Worm (Caenorhabditis elegans) whole organism, L1 larva: ENCODE data around the gene mma-1.
A peak's percentile ranks its signal among the peaks of the same experiment; 100 is the strongest.

Source experiments
- C16A3.4 ChIP-seq: fragments of 150-350 bp; optimal IDR thresholded peaks from 2 replicates; lab custom pipeline; 2014; ENCODE audit warnings: missing biosample characterization, missing genetic modification characterization
- aha-1 ChIP-seq: fragments of 150-350 bp; optimal IDR thresholded peaks from 2 replicates; lab custom pipeline; 2014; ENCODE audit warnings: missing biosample characterization, missing genetic modification characterization
- alr-1 ChIP-seq: fragments of 200-800 bp; sonication (Bioruptor generic); optimal IDR thresholded peaks from 2 replicates; lab custom pipeline; 2018; ENCODE audit warnings: borderline replicate concordance, mild to moderate bottlenecking, missing genetic modification characterization, missing compliant biosample characterization
- aly-2 ChIP-seq: fragments of 150-350 bp; optimal IDR thresholded peaks from 2 replicates; lab custom pipeline; 2014; ENCODE audit warnings: missing biosample characterization, missing genetic modification characterization
- blmp-1 ChIP-seq: fragments of 150-350 bp; optimal IDR thresholded peaks from 2 replicates; lab custom pipeline; 2014; ENCODE audit warnings: missing biosample characterization, missing genetic modification characterization
- ceh-82 ChIP-seq, 3 experiments: fragments of 150-350 bp in 1 of 3; sonication (generic microtip) in 2 of 3; optimal IDR thresholded peaks; 2 replicates each; lab custom pipeline; 2014 to 2017; ENCODE audit warnings: missing biosample characterization in 3 of 3, missing genetic modification characterization in 3 of 3
- ceh-88 ChIP-seq: fragments of 200-800 bp; sonication (Bioruptor generic); IDR thresholded peaks from 2 replicates; pipeline ENCODE4 v1.3.6; 2022; ENCODE audit warnings: missing genetic modification characterization, missing compliant biosample characterization
- ceh-90 ChIP-seq: sonication (generic microtip); optimal IDR thresholded peaks from 2 replicates; lab custom pipeline; 2016; ENCODE audit warnings: missing genetic modification characterization, missing compliant biosample characterization
- ces-1 ChIP-seq: fragments of 150-350 bp; optimal IDR thresholded peaks from 2 replicates; lab custom pipeline; 2014; ENCODE audit warnings: missing biosample characterization, missing genetic modification reagents, missing genetic modification characterization
- dpl-1 ChIP-seq, 3 experiments: fragments of 150-350 bp in 2 of 3; sonication (generic microtip) in 1 of 3; optimal IDR thresholded peaks; 2 replicates each; lab custom pipeline; 2014 to 2017; ENCODE audit warnings: missing biosample characterization in 3 of 3, missing genetic modification characterization in 3 of 3, missing genetic modification reagents in 3 of 3
- efl-1 ChIP-seq, 4 experiments: fragments of 150-350 bp; optimal IDR thresholded peaks in 3 of 4; peaks in 1 of 4; 1 replicate in 1 of 4; 2 replicates in 3 of 4; lab custom pipeline; 2014; ENCODE audit warnings: missing biosample characterization in 2 of 4, missing genetic modification characterization in 2 of 4, missing genetic modification reagents in 2 of 4
- elt-2 ChIP-seq: sonication (generic microtip); optimal IDR thresholded peaks from 2 replicates; lab custom pipeline; 2016; ENCODE audit warnings: missing genetic modification characterization, mild to moderate bottlenecking, inconsistent platforms, missing compliant biosample characterization, missing genetic modification reagents
- fkh-4 ChIP-seq: sonication (generic microtip); optimal IDR thresholded peaks from 2 replicates; lab custom pipeline; 2016; ENCODE audit warnings: missing compliant biosample characterization, missing genetic modification characterization, borderline replicate concordance
- fos-1 ChIP-seq: fragments of 150-350 bp; optimal IDR thresholded peaks from 2 replicates; lab custom pipeline; 2014; ENCODE audit warnings: missing biosample characterization, missing genetic modification characterization
- grh-1 ChIP-seq: fragments of 200-800 bp; sonication (Bioruptor generic); IDR thresholded peaks from 2 replicates; pipeline ENCODE4 v1.3.6; 2022; ENCODE audit warnings: missing genetic modification reagents, missing genetic modification characterization, missing compliant biosample characterization
- hlh-17 ChIP-seq: fragments of 200-800 bp; sonication (Bioruptor generic); optimal IDR thresholded peaks from 2 replicates; lab custom pipeline; 2018; ENCODE audit warnings: missing genetic modification characterization, mild to moderate bottlenecking, missing compliant biosample characterization, moderate library complexity, borderline replicate concordance
- jun-1 ChIP-seq: fragments of 150-350 bp; optimal IDR thresholded peaks from 2 replicates; lab custom pipeline; 2014; ENCODE audit warnings: missing biosample characterization, missing genetic modification reagents, missing genetic modification characterization
- lin-13 ChIP-seq: fragments of 150-350 bp; optimal IDR thresholded peaks from 2 replicates; lab custom pipeline; 2014; ENCODE audit warnings: missing biosample characterization, missing genetic modification reagents, missing genetic modification characterization
- lin-14 ChIP-seq: fragments of 200-800 bp; sonication (Bioruptor generic); optimal IDR thresholded peaks from 2 replicates; lab custom pipeline; 2018; ENCODE audit warnings: mild to moderate bottlenecking, missing genetic modification characterization, moderate library complexity, missing compliant biosample characterization
- lin-15B ChIP-seq: fragments of 150-350 bp; sonication (generic microtip); optimal IDR thresholded peaks from 3 replicates; lab custom pipeline; 2014; ENCODE audit warnings: missing biosample characterization, missing genetic modification characterization
- lin-35 ChIP-seq, 2 experiments: fragments of 150-350 bp; optimal IDR thresholded peaks; 2 replicates each; lab custom pipeline; 2014; ENCODE audit warnings: missing biosample characterization in 2 of 2, missing genetic modification characterization in 2 of 2, missing genetic modification reagents in 2 of 2
- lsy-2 ChIP-seq, 2 experiments: fragments of 150-350 bp; optimal IDR thresholded peaks; 2 replicates each; lab custom pipeline; 2014; ENCODE audit warnings: missing biosample characterization in 2 of 2, missing genetic modification characterization in 2 of 2
- mdl-1 ChIP-seq, 2 experiments: fragments of 150-350 bp; optimal IDR thresholded peaks; 2 replicates each; lab custom pipeline; 2014 to 2017; ENCODE audit warnings: missing biosample characterization in 2 of 2, missing genetic modification characterization in 2 of 2, inconsistent platforms in 1 of 2
- nhr-11 ChIP-seq: fragments of 150-350 bp; optimal IDR thresholded peaks from 2 replicates; lab custom pipeline; 2014; ENCODE audit warnings: missing biosample characterization, missing genetic modification characterization
- nhr-12 ChIP-seq: sonication (generic microtip); optimal IDR thresholded peaks from 2 replicates; lab custom pipeline; 2017; ENCODE audit warnings: missing biosample characterization, missing genetic modification characterization
- nhr-19 ChIP-seq: fragments of 200-800 bp; sonication (Bioruptor generic); conservative IDR thresholded peaks from 2 replicates; pipeline ENCODE4 v1.3.6; 2022; ENCODE audit warnings: missing genetic modification characterization, missing compliant biosample characterization
- nhr-237 ChIP-seq: fragments of 150-350 bp; optimal IDR thresholded peaks from 2 replicates; lab custom pipeline; 2014; ENCODE audit warnings: missing biosample characterization, missing genetic modification characterization
- nhr-47 ChIP-seq: sonication (generic microtip); optimal IDR thresholded peaks from 2 replicates; lab custom pipeline; 2016; ENCODE audit warnings: mild to moderate bottlenecking, missing genetic modification characterization, moderate library complexity, missing compliant biosample characterization
- nhr-71 ChIP-seq: sonication (generic microtip); optimal IDR thresholded peaks from 2 replicates; lab custom pipeline; 2016; ENCODE audit warnings: mild to moderate bottlenecking, missing genetic modification characterization, moderate library complexity, missing compliant biosample characterization
- nhr-77 ChIP-seq: fragments of 150-350 bp; optimal IDR thresholded peaks from 2 replicates; lab custom pipeline; 2014; ENCODE audit warnings: missing biosample characterization, missing genetic modification characterization
- nhr-85 ChIP-seq: sonication (generic microtip); peaks from one replicate; lab custom pipeline; 2016; ENCODE audit warnings: missing genetic modification characterization, inconsistent platforms, missing compliant biosample characterization
- pax-3 ChIP-seq: fragments of 200-800 bp; sonication (Bioruptor generic); optimal IDR thresholded peaks from 2 replicates; lab custom pipeline; 2018; ENCODE audit warnings: mild to moderate bottlenecking, missing genetic modification characterization, moderate library complexity, missing compliant biosample characterization
- rnt-1 ChIP-seq: sonication (generic microtip); optimal IDR thresholded peaks from 2 replicates; lab custom pipeline; 2016; ENCODE audit warnings: mild to moderate bottlenecking, missing genetic modification characterization, moderate library complexity, missing compliant biosample characterization
- skn-1 ChIP-seq: fragments of 150-350 bp; optimal IDR thresholded peaks from 2 replicates; lab custom pipeline; 2014; ENCODE audit warnings: missing biosample characterization, missing genetic modification characterization
- snpc-4 ChIP-seq: fragments of 150-350 bp; optimal IDR thresholded peaks from 2 replicates; lab custom pipeline; 2014; ENCODE audit warnings: missing biosample characterization, missing genetic modification characterization
- sptf-1 ChIP-seq: fragments of 150-350 bp; optimal IDR thresholded peaks from 2 replicates; lab custom pipeline; 2014; ENCODE audit warnings: missing biosample characterization, missing genetic modification characterization
- swsn-7 ChIP-seq: sonication (generic microtip); optimal IDR thresholded peaks from 2 replicates; lab custom pipeline; 2016; ENCODE audit warnings: missing genetic modification characterization, missing compliant biosample characterization
- tlp-1 ChIP-seq: fragments of 150-350 bp; optimal IDR thresholded peaks from 2 replicates; lab custom pipeline; 2014; ENCODE audit warnings: missing biosample characterization, missing genetic modification characterization
- vab-15 ChIP-seq: sonication (generic microtip); optimal IDR thresholded peaks from 2 replicates; lab custom pipeline; 2017; ENCODE audit warnings: missing genotype, mild to moderate bottlenecking, missing genetic modification characterization, missing compliant biosample characterization
- zag-1 ChIP-seq: fragments of 150-350 bp; optimal IDR thresholded peaks from 2 replicates; lab custom pipeline; 2014; ENCODE audit warnings: missing biosample characterization, missing genetic modification characterization
- zip-4 ChIP-seq: fragments of 200-800 bp; sonication (Bioruptor generic); optimal IDR thresholded peaks from 2 replicates; lab custom pipeline; 2018; ENCODE audit warnings: mild to moderate bottlenecking, missing genetic modification characterization, moderate library complexity, missing compliant biosample characterization

mma-1 gene

DNA sequence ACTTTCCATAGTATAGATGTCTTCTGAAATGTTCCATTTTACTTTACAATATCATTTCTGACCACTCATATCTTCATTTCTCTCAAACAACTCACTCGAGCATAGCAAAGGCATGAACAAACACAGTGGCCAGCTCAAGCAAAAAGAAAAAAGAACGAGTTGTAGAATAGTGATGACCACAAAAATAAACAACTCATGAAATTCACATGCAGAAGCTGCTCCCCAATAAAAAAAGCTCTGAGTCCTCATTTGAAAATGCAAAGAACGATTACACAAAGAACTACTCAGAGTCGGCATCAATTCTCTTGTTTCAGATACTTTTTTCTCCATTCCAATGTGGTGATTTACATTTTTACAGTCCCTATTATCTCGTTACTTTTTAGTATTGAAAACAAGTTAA, 38.6 kb upstream of the mma-1 start:
- TF ChIP-seq nhr-19 (GFP tag; lab: Robert Waterston, UW) (peak; percentile 49), elt-2 (tag; lab: Kevin White, UChicago) (no peak), efl-1 (optimal IDR thresholded peaks at IDR 0.05; lab: Kevin White, UChicago) (no peak), efl-1 (GFP tag; optimal IDR thresholded peaks at IDR 0.05 in 1 of 2; lab: Kevin White, UChicago) (peak in 1 of 2 experiments; percentile 80), lin-14 (no peak), skn-1 (tag; lab: Kevin White, UChicago) (no peak), rnt-1 (tag; lab: Kevin White, UChicago) (peak; percentile 20)

- TF ChIP-seq ces-1 (GFP tag; lab: Kevin White, UChicago) (no peak), elt-2 (tag; lab: Kevin White, UChicago) (peak; percentile 85), lin-35 (GFP tag; optimal IDR thresholded peaks at IDR 0.05; lab: Kevin White, UChicago) (peak in 1 of 2 experiments; percentile 22), rnt-1 (tag; lab: Kevin White, UChicago) (no peak), zip-4 (GFP tag; lab: Kevin White, UChicago) (no peak), ceh-88 (GFP tag; lab: Robert Waterston, UW) (no peak), sptf-1 (tag; lab: Kevin White, UChicago) (no peak)
- TF ChIP-seq, all 84 proteins: peak for 2
These were observed 38.0 kb upstream of the mma-1 start for ce11 chrV:12634050-12634449.

DNA sequence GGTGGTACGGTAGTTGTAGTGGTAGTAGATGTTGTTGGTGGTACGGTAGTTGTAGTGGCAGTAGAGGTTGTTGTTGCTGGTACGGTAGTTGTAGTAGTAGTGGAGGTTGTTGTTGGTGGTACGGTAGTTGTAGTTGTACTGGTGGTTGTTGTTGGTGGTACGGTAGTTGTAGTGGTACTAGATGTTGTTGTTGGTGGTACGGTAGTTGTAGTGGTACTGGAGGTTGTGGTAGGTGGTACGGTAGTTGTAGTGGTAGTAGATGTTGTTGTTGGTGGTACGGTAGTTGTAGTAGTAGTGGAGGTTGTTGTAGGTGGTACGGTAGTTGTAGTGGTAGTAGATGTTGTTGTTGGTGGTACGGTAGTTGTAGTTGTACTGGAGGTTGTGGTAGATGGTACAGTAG, 37.0 kb upstream of the mma-1 start:
- TF ChIP-seq C16A3.4 (tag; lab: Kevin White, UChicago) (no peak), nhr-71 (tag; lab: Kevin White, UChicago) (no peak), tlp-1 (tag; lab: Kevin White, UChicago) (no peak), jun-1 (tag; lab: Kevin White, UChicago) (no peak), nhr-237 (tag; lab: Kevin White, UChicago) (no peak), nhr-47 (tag; lab: Kevin White, UChicago) (no peak), snpc-4 (tag; lab: Kevin White, UChicago) (no peak), fos-1 (tag; lab: Kevin White, UChicago) (no peak), vab-15 (tag; lab: Kevin White, UChicago) (no peak), nhr-77 (tag; lab: Kevin White, UChicago) (no peak), lsy-2 (tag; optimal IDR thresholded peaks at IDR 0.05; lab: Kevin White, UChicago) (no peak), swsn-7 (tag; lab: Kevin White, UChicago) (no peak), lin-13 (no peak), ceh-82 (tag; optimal IDR thresholded peaks at IDR 0.05; lab: Kevin White, UChicago) (no peak)

ce11 chrV:12632048-12632447, 36.0 kb upstream of the mma-1 start, which contains the start of gene srx-113:
Gene srx-113 (minus strand): TSS chrV:12632148.
- peak; percentile 14 for TF ChIP-seq pax-3
- TF ChIP-seq aly-2, result no peak
- no peak for TF ChIP-seq dpl-1 (GFP tag; optimal IDR thresholded peaks at IDR 0.05; lab: Kevin White, UChicago)
- TF ChIP-seq, all 84 proteins: peak for 1

ce11 chrV:12629743-12630142, 33.6 kb upstream of the mma-1 start, which contains the start of gene F56H9.6:
Gene F56H9.6 (minus strand): TSS chrV:12629843.
- TF ChIP-seq ceh-90 (tag; lab: Kevin White, UChicago) (no peak), pax-3 (no peak), blmp-1 (tag; lab: Kevin White, UChicago) (peak; percentile 31), aha-1 (tag; lab: Kevin White, UChicago) (no peak), nhr-12 (no peak)

DNA sequence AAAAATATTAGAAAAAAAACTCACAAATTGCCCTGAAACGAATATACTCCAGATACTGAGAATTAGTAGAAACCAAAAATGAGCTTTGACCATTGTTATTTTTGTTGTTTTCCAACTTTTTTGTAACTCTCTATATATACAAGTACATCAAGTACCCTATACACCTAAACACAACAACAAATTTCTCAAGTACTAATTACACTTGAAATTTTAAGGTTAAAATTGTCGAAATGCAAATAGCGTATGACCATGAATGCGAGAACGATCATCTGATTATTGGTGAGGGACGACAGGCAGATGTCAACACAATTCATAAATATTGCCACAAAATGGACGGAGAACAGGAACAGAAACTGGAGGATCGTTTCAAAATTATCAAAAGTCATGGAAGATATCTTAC, 28.3 kb upstream of the mma-1 start, which contains the start of gene F56H9.9:
Gene F56H9.9, minus strand, starts transcription at position 101 of the 400 bp plus-strand sequence.
- TF ChIP-seq ces-1 (GFP tag; lab: Kevin White, UChicago) (no peak), alr-1 (tag; lab: Kevin White, UChicago) (no peak), mdl-1 (tag; optimal IDR thresholded peaks at IDR 0.05; lab: Kevin White, UChicago) (no peak), fkh-4 (no peak), zag-1 (no peak), lin-15B (tag; lab: Kevin White, UChicago) (no peak), grh-1 (GFP tag; lab: Robert Waterston, UW) (no peak), jun-1 (tag; lab: Kevin White, UChicago) (no peak), nhr-85 (tag; lab: Kevin White, UChicago) (no peak), hlh-17 (no peak), nhr-12 (no peak), ceh-90 (tag; lab: Kevin White, UChicago) (no peak), pax-3 (no peak), nhr-11 (tag; lab: Kevin White, UChicago) (no peak), elt-2 (tag; lab: Kevin White, UChicago) (no peak)
- TF ChIP-seq, all 84 proteins: peak for 0
